Worm (Caenorhabditis elegans) whole organism, L2 larva: ENCODE results near the gene srw-13.
"Not testable (repeated sequence)": the region's sequence is repeated elsewhere in the genome, so short reads cannot be mapped to it uniquely, and the experiment has no call there.

Experiments
- lin-13 ChIP-seq: fragments of 150-350 bp; optimal IDR thresholded peaks from 2 replicates; lab custom pipeline; 2014; ENCODE audit warnings: missing biosample characterization, missing genetic modification reagents, missing genetic modification characterization
- nhr-237 ChIP-seq: fragments of 150-350 bp; optimal IDR thresholded peaks from 2 replicates; lab custom pipeline; 2014; ENCODE audit warnings: missing biosample characterization, missing genetic modification characterization

- TF ChIP-seq lin-13 (GFP tag; lab: Kevin White, UChicago); nhr-237 (tag; lab: Kevin White, UChicago): not testable (repeated sequence)
Observed at ce11 chrV:15250304-15250703, 18.0 kb downstream of the srw-13 start, which contains the start of gene srd-28.
